Fruit fly (Drosophila melanogaster) whole organism, wandering third instar larva: ENCODE results near the gene Uch-L5R.
"Not testable (repeated sequence)": the region's sequence is repeated elsewhere in the genome, so short reads cannot be mapped to it uniquely, and the experiment has no call there.

ENCODE experiments used
- HLH106 ChIP-seq: fragments of 200-800 bp; optimal IDR thresholded peaks from 3 replicates; lab custom pipeline; 2019; ENCODE audit warnings: missing biosample characterization, mild to moderate bottlenecking, missing genetic modification characterization, moderate library complexity
- Myc ChIP-seq: fragments of >200 bp; optimal IDR thresholded peaks from 2 replicates; lab custom pipeline; 2017
- N ChIP-seq: fragments of >200 bp; optimal IDR thresholded peaks from 2 replicates; lab custom pipeline; 2018; ENCODE audit warnings: missing biosample characterization, missing external identifiers, missing genetic modification characterization
- dmrt93B ChIP-seq: fragments of 200-800 bp; sonication (Bioruptor generic); optimal IDR thresholded peaks from 2 replicates; lab custom pipeline; 2018; ENCODE audit warnings: missing biosample characterization, mild to moderate bottlenecking, missing genetic modification characterization
- fru ChIP-seq: fragments of 200-800 bp; sonication (Bioruptor generic); optimal IDR thresholded peaks from 3 replicates; lab custom pipeline; 2016; ENCODE audit warnings: missing biosample characterization, mild to moderate bottlenecking, missing genetic modification characterization
- h ChIP-seq: fragments of 200-800 bp; sonication (Bioruptor generic); optimal IDR thresholded peaks from 3 replicates; lab custom pipeline; 2016; ENCODE audit warnings: missing biosample characterization, mild to moderate bottlenecking, missing genetic modification characterization
- jim ChIP-seq: fragments of 175-275, 200-325 bp; sonication (Bioruptor generic); optimal IDR thresholded peaks from 2 replicates; lab custom pipeline; 2016; ENCODE audit warnings: missing biosample characterization, mild to moderate bottlenecking, missing genetic modification characterization
- psq ChIP-seq: fragments of 200-800 bp; sonication (Bioruptor generic); optimal IDR thresholded peaks from 3 replicates; lab custom pipeline; 2017; ENCODE audit warnings: missing biosample characterization, mild to moderate bottlenecking, missing genetic modification characterization, moderate library complexity
- sv ChIP-seq: fragments of 200-800 bp; sonication (Bioruptor generic); optimal IDR thresholded peaks from 3 replicates; lab custom pipeline; 2016; ENCODE audit warnings: missing biosample characterization, missing genetic modification characterization
- usp ChIP-seq: fragments of >200 bp; optimal IDR thresholded peaks from 2 replicates; lab custom pipeline; 2017; ENCODE audit warnings: missing biosample characterization, missing genetic modification characterization

- not testable (repeated sequence) for TF ChIP-seq Myc; fru (GFP tag; lab: Kevin White, UChicago); dmrt93B (GFP tag; lab: Kevin White, UChicago); h (GFP tag; lab: Kevin White, UChicago); sv (GFP tag; lab: Kevin White, UChicago); psq; HLH106; jim (GFP tag; lab: Kevin White, UChicago); N (GFP tag; lab: Kevin White, UChicago); usp
Measured at dm6 chrX:12086925-12087324, 30.5 kb upstream of the Uch-L5R start, which contains the start of gene CG15734.
